Fruit fly (Drosophila melanogaster): ENCODE data around the gene CG11085.

DNA sequence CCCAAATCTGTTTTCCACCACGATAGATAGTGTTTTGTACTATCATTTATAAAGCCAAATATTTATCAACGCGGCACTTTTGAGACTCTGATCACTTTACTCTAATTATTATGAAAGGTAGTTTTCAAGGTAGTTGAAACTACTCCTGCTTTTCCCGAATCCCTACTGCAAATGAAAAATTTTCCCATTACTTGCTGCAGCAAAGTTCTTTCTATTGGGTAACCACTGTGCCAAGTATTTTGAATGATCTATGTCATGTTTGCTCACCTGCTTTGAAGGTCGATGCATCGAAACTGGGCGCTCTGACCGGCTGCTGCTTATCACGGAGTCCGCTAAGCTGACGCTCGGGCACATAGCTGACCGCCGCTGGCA lies 34.8 kb upstream of the CG11085 start:
- TF ChIP-seq Snoo (tag; optimal IDR thresholded peaks at IDR 0.05) (no peak), rn (GFP tag; IDR thresholded peaks at IDR 0.05) (no peak), CG10348 (GFP tag; IDR thresholded peaks at IDR 0.05) (no peak), CG14655 (GFP tag; optimal IDR thresholded peaks at IDR 0.05) (no peak), EcR (GFP tag; optimal IDR thresholded peaks at IDR 0.05) (no peak), Pif1B (GFP tag; optimal IDR thresholded peaks at IDR 0.05) (no peak), CG9948 (tag; optimal IDR thresholded peaks at IDR 0.05) (no peak), CG32121 (GFP tag; IDR thresholded peaks at IDR 0.05) (no peak), CG4496 (GFP tag; IDR thresholded peaks at IDR 0.05) (no peak)

All from whole organism, pupa.